Fruit fly (Drosophila melanogaster) whole organism, pupa: ENCODE results near the gene Nct.

Experiments used
- CG10348 ChIP-seq: fragments of 200-800 bp; sonication (Bioruptor generic); IDR thresholded peaks from 2 replicates; pipeline ENCODE4 v1.3.6; 2022; ENCODE audit warnings: missing biosample characterization, missing genetic modification characterization
- CG12605 ChIP-seq: fragments of 200-800 bp; sonication (Bioruptor generic); IDR thresholded peaks from 2 replicates; pipeline ENCODE4 v1.3.6; 2022; ENCODE audit warnings: missing biosample characterization, missing genetic modification characterization
- CG13204 ChIP-seq: fragments of 200-800 bp; sonication (Bioruptor generic); optimal IDR thresholded peaks from 2 replicates; lab custom pipeline; 2018; ENCODE audit warnings: missing biosample characterization, mild to moderate bottlenecking, missing genetic modification characterization, moderate library complexity
- CG14655 ChIP-seq: fragments of 200-800 bp; sonication (Bioruptor generic); optimal IDR thresholded peaks from 3 replicates; lab custom pipeline; 2017; ENCODE audit warnings: mild to moderate bottlenecking, missing biosample characterization, missing genetic modification reagents, missing genetic modification characterization
- CG15710 ChIP-seq: fragments of 200-800 bp; sonication (Bioruptor generic); optimal IDR thresholded peaks from 2 replicates; lab custom pipeline; 2018; ENCODE audit warnings: missing biosample characterization, mild to moderate bottlenecking, missing genetic modification characterization, moderate library complexity
- CG17806 ChIP-seq: fragments of 200-800 bp; sonication (Bioruptor generic); optimal IDR thresholded peaks from 2 replicates; lab custom pipeline; 2018; ENCODE audit warnings: missing biosample characterization, mild to moderate bottlenecking, missing genetic modification characterization, moderate library complexity
- CG32121 ChIP-seq: fragments of 200-800 bp; sonication (Bioruptor generic); IDR thresholded peaks from 2 replicates; pipeline ENCODE4 v1.3.6; 2022; ENCODE audit warnings: missing biosample characterization, missing genetic modification characterization
- CG34367 ChIP-seq: fragments of 200-800 bp; sonication (Bioruptor generic); optimal IDR thresholded peaks from 2 replicates; lab custom pipeline; 2018; ENCODE audit warnings: missing biosample characterization, mild to moderate bottlenecking, missing genetic modification characterization
- CG4496 ChIP-seq: fragments of 200-800 bp; sonication (Bioruptor generic); IDR thresholded peaks from 3 replicates; pipeline ENCODE4 v1.3.6; 2022; ENCODE audit warnings: missing biosample characterization, missing genetic modification characterization
- CG8159 ChIP-seq: fragments of 200-800 bp; sonication (Bioruptor generic); optimal IDR thresholded peaks from 3 replicates; lab custom pipeline; 2018; ENCODE audit warnings: missing biosample characterization, mild to moderate bottlenecking, missing genetic modification characterization, moderate library complexity
- CG8301 ChIP-seq: fragments of 200-800 bp; sonication (Bioruptor generic); optimal IDR thresholded peaks from 2 replicates; lab custom pipeline; 2018; ENCODE audit warnings: missing biosample characterization, mild to moderate bottlenecking, missing genetic modification characterization
- CG9948 ChIP-seq: fragments of 200-800 bp; sonication (Bioruptor generic); optimal IDR thresholded peaks from 2 replicates; lab custom pipeline; 2018; ENCODE audit warnings: missing biosample characterization, mild to moderate bottlenecking, missing genetic modification characterization, moderate library complexity
- D1 ChIP-seq: fragments of 200-800 bp; sonication (Bioruptor generic); optimal IDR thresholded peaks from 2 replicates; lab custom pipeline; 2018; ENCODE audit warnings: missing biosample characterization, mild to moderate bottlenecking, missing genetic modification characterization, moderate library complexity
- EcR ChIP-seq: fragments of 200-800 bp; sonication (Bioruptor generic); optimal IDR thresholded peaks from 3 replicates; lab custom pipeline; 2019; ENCODE audit warnings: missing biosample characterization, missing genetic modification characterization, mild to moderate bottlenecking, moderate library complexity, missing genetic modification reagents
- Ets98B ChIP-seq: fragments of 200-800 bp; sonication (Bioruptor generic); IDR thresholded peaks from 2 replicates; pipeline ENCODE4 v1.3.6; 2022; ENCODE audit warnings: missing biosample characterization, missing genetic modification characterization
- Pif1A ChIP-seq: fragments of 200-800 bp; sonication (Bioruptor generic); optimal IDR thresholded peaks from 3 replicates; lab custom pipeline; 2016; ENCODE audit warnings: missing biosample characterization, missing genetic modification characterization
- Pif1B ChIP-seq: fragments of 200-800 bp; sonication (Bioruptor generic); optimal IDR thresholded peaks from 3 replicates; lab custom pipeline; 2016; ENCODE audit warnings: missing biosample characterization, missing genetic modification characterization
- Snoo ChIP-seq: fragments of 200-800 bp; sonication (Bioruptor generic); optimal IDR thresholded peaks from 3 replicates; lab custom pipeline; 2017; ENCODE audit warnings: missing biosample characterization, mild to moderate bottlenecking, missing genetic modification characterization, inconsistent platforms
- fd96Ca ChIP-seq: fragments of 200-800 bp; sonication (Bioruptor generic); IDR thresholded peaks from 3 replicates; pipeline ENCODE4 v1.3.6; 2022; ENCODE audit warnings: missing biosample characterization, missing genetic modification characterization
- gl ChIP-seq: fragments of 200-800 bp; sonication (Bioruptor generic); optimal IDR thresholded peaks from 2 replicates; lab custom pipeline; 2018; ENCODE audit warnings: missing biosample characterization, mild to moderate bottlenecking, missing genetic modification characterization
- rn ChIP-seq: fragments of 200-800 bp; sonication (Bioruptor generic); IDR thresholded peaks from 2 replicates; pipeline ENCODE4 v1.3.6; 2022; ENCODE audit warnings: missing biosample characterization, missing genetic modification characterization

Nct gene

dm6 chr3R:24829887-24830351 lies 21.5 kb upstream of the Nct start, which contains the start of the genes Kaz and CG43273:
TSS of gene Kaz (minus strand) at chr3R:24829959.
TSS of gene CG43273 (plus strand) at chr3R:24830301.
- TF ChIP-seq Pif1A (no peak), CG32121 (peak; percentile 14; the same call in 1 of the 2 replicates), CG4496 (GFP tag; lab: Robert Waterston, UW) (peak; percentile 52; the same call in 1 of the 3 replicates), CG34367 (tag; lab: Kevin White, UChicago) (no peak), rn (GFP tag; lab: Robert Waterston, UW) (no peak), Pif1B (GFP tag; lab: Kevin White, UChicago) (no peak), CG15710 (tag; lab: Kevin White, UChicago) (no peak), CG9948 (tag; lab: Kevin White, UChicago) (no peak), CG8301 (tag; lab: Kevin White, UChicago) (no peak)

dm6 chr3R:24833652-24834051 lies 17.7 kb upstream of the Nct start, which contains the start of gene sosie:
TSS of gene sosie (plus strand) at chr3R:24833952.
- TF ChIP-seq CG8301 (tag; lab: Kevin White, UChicago) (no peak), rn (GFP tag; lab: Robert Waterston, UW) (0 out of 2 replicates have a peak, but pooled peaks have one; percentile 13)
- TF ChIP-seq, all 21 proteins: peak for 1

DNA sequence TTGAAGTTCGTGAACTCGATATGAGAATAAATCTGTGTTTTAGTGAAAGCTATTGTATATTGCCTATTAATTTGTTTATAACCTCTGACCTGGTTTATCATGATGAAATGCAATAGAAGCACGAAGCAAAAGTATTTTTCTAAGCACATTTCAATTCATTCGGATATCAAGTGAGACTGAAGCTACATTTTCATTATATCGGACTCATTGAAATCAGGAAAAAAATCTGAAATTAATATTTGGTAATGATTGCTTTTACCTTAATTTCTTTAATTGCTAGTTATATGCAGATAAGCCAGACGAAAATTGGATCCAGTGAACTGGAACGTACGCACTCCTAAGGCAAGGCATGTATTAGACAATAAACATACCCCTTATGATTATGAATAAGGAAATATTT lies 10.3 kb upstream of the Nct start, which contains the start of gene CG33658:
Gene CG33658, minus strand, starts transcription at position 101 of the 400 bp plus-strand sequence.
- TF ChIP-seq CG17806 (tag; lab: Kevin White, UChicago) (no peak), CG14655 (GFP tag; lab: Kevin White, UChicago) (no peak), EcR (GFP tag; lab: Kevin White, UChicago) (no peak), gl (tag; lab: Kevin White, UChicago) (no peak), Ets98B (no peak), CG8301 (tag; lab: Kevin White, UChicago) (no peak), rn (GFP tag; lab: Robert Waterston, UW) (no peak), Pif1B (GFP tag; lab: Kevin White, UChicago) (no peak), CG15710 (tag; lab: Kevin White, UChicago) (no peak), D1 (tag; lab: Kevin White, UChicago) (no peak), Snoo (no peak), CG8159 (tag; lab: Kevin White, UChicago) (no peak), CG9948 (tag; lab: Kevin White, UChicago) (no peak), CG12605 (GFP tag; lab: Robert Waterston, UW) (no peak), Pif1A (no peak), CG32121 (no peak), CG4496 (GFP tag; lab: Robert Waterston, UW) (no peak), CG13204 (GFP tag; lab: Kevin White, UChicago) (no peak), CG34367 (tag; lab: Kevin White, UChicago) (no peak), fd96Ca (GFP tag; lab: Robert Waterston, UW) (no peak)
- TF ChIP-seq, all 21 proteins: peak for 0

- TF ChIP-seq CG32121: no peak
- no peak for TF ChIP-seq Pif1A
- TF ChIP-seq CG8159 (tag; lab: Kevin White, UChicago): no peak
- no peak for TF ChIP-seq CG12605 (GFP tag; lab: Robert Waterston, UW)
- no peak for TF ChIP-seq Snoo
- TF ChIP-seq CG34367 (tag; lab: Kevin White, UChicago): no peak
- no peak for TF ChIP-seq CG9948 (tag; lab: Kevin White, UChicago)
- TF ChIP-seq CG15710 (tag; lab: Kevin White, UChicago): no peak
- TF ChIP-seq CG4496 (GFP tag; lab: Robert Waterston, UW): no peak
- TF ChIP-seq CG13204 (GFP tag; lab: Kevin White, UChicago): no peak
- TF ChIP-seq EcR (GFP tag; lab: Kevin White, UChicago): no peak
- TF ChIP-seq CG17806 (tag; lab: Kevin White, UChicago): no peak
- TF ChIP-seq CG8301 (tag; lab: Kevin White, UChicago): no peak
- no peak for TF ChIP-seq CG14655 (GFP tag; lab: Kevin White, UChicago)
Measured at dm6 chr3R:24841635-24842034, 9.8 kb upstream of the Nct start, which contains the start of gene Esp. TSS of gene Esp (plus strand) at chr3R:24841935.

- TF ChIP-seq CG17806 (tag; lab: Kevin White, UChicago) (no peak), CG32121 (no peak)
Measured at dm6 chr3R:24845148-24845547, 6.3 kb upstream of the Nct start.

DNA sequence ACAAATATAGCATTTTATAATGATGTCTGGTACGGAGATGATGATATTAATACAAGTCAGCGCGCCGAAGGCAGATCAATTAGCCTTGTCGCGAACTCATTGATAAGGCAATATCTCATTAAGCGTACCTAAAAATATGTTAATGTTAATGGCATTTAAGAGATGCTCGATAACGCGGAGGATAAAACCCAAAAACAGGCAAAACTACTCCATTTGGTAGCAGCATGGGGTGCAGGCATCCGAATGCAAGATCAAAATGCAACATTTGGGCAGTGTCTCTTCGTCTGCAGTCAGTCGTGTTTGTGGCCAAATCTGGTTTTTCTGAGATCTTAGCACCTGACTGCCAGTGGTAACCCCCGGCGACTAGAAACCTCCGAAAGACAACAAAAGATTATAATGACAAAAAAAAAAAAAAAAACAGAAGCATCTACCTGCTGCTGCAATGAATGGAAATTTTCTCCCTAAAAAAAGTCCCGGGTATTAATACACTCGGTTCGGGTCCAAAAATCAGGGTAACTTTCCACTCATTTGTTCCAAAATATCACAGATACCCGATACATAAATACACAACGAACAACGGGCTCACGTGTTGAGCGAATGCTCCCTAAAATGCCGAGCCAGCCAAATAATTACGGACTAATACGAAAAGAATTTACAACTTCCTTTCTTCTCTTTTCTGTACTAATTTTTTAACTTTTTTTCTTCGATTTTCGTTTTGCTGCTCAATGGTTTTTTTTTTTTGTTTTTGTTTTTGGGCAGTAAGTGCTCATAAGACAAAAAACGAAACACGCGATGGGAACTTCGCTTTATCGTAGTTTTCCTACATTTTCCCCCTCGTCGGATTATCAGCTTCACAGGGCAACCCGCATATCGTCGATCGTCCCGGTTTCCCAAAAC lies 5.2 kb upstream of the Nct start:
- TF ChIP-seq rn (GFP tag; lab: Robert Waterston, UW) (no peak), Pif1A (no peak), fd96Ca (GFP tag; lab: Robert Waterston, UW) (no peak), CG4496 (GFP tag; lab: Robert Waterston, UW) (no peak), EcR (GFP tag; lab: Kevin White, UChicago) (no peak), CG8301 (tag; lab: Kevin White, UChicago) (no peak), Ets98B (no peak), CG12605 (GFP tag; lab: Robert Waterston, UW) (no peak), CG32121 (no peak), CG10348 (GFP tag; lab: Robert Waterston, UW) (no peak), CG13204 (GFP tag; lab: Kevin White, UChicago) (no peak), Snoo (no peak), CG34367 (tag; lab: Kevin White, UChicago) (no peak), gl (tag; lab: Kevin White, UChicago) (no peak), CG17806 (tag; lab: Kevin White, UChicago) (no peak)
